Fruit fly (Drosophila melanogaster) whole organism, pupa: ENCODE results near the gene Sirt2.

ENCODE experiments used
- CG8159 ChIP-seq: fragments of 200-800 bp; sonication (Bioruptor generic); optimal IDR thresholded peaks from 3 replicates; lab custom pipeline; 2018; ENCODE audit warnings: missing biosample characterization, mild to moderate bottlenecking, missing genetic modification characterization, moderate library complexity
- EcR ChIP-seq: fragments of 200-800 bp; sonication (Bioruptor generic); optimal IDR thresholded peaks from 3 replicates; lab custom pipeline; 2019; ENCODE audit warnings: missing biosample characterization, missing genetic modification characterization, mild to moderate bottlenecking, moderate library complexity, missing genetic modification reagents
- Pif1A ChIP-seq: fragments of 200-800 bp; sonication (Bioruptor generic); optimal IDR thresholded peaks from 3 replicates; lab custom pipeline; 2016; ENCODE audit warnings: missing biosample characterization, missing genetic modification characterization
- rn ChIP-seq: fragments of 200-800 bp; sonication (Bioruptor generic); IDR thresholded peaks from 2 replicates; pipeline ENCODE4 v1.3.6; 2022; ENCODE audit warnings: missing biosample characterization, missing genetic modification characterization

DNA sequence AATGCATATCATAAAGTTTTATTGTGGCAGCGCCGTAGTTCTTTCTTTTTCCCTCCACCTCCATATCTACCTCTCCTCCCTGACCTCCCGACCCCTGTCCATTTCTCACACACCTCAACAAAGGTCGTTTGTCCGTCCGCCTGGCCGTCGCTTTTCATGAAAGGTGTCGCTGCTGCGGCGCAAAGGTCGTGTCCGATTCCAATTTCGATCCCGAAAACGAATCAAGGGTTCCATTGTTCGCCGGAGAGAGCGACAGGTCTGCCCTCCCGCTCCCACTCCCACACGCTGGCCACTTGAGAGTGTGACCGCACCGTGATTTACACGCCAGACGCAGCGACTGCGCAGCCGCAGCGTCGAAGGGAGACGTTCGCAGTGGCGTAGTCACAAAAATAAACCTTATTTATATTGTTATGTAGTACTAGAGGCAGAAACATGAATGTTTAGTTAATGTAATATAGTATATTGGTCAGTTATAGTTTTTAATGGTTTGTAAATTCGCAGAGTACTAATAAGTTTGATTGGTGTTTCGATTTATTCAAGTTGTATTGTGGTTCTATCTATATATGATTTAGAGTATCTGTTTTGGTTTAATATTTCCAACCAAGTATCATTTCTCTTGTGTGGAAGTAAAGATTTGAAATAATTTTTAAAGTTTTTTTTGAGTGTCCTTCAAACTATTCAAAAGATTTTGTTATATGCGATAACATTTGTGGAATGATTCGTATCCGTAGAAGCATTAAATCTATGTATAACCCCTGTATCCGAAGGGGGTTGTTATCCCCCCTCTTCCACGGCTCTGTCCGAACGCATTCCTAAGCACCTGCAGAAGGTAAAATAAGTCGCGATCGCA lies 36.0 kb upstream of the Sirt2 start:
- TF ChIP-seq Pif1A (no peak), CG8159 (tag; lab: Kevin White, UChicago) (peak; percentile 90), rn (no peak), EcR (GFP tag; lab: Kevin White, UChicago) (peak; percentile 57)
